Worm (Caenorhabditis elegans) whole organism, mixed stage, embryonic: ENCODE measurements around the gene T05C12.11.

Experiments used
- ceh-83 ChIP-seq: fragments of 200-800 bp; sonication (Bioruptor generic); optimal IDR thresholded peaks from 2 replicates; lab custom pipeline; 2018; ENCODE audit warnings: mild to moderate bottlenecking, missing genetic modification characterization, missing compliant biosample characterization
- lsy-2 ChIP-seq: fragments of 150-350 bp; optimal IDR thresholded peaks from 2 replicates; lab custom pipeline; 2014; ENCODE audit warnings: missing biosample characterization, missing genetic modification characterization
- mep-1 ChIP-seq: fragments of 150-350 bp; optimal IDR thresholded peaks from 2 replicates; lab custom pipeline; 2017; ENCODE audit warnings: missing biosample characterization, missing genetic modification reagents, missing genetic modification characterization, inconsistent platforms
- nhr-12 ChIP-seq: fragments of 150-350 bp; optimal IDR thresholded peaks from 2 replicates; lab custom pipeline; 2014; ENCODE audit warnings: missing biosample characterization, missing genetic modification characterization
- nhr-237 ChIP-seq: fragments of 150-350 bp; optimal IDR thresholded peaks from 2 replicates; lab custom pipeline; 2014; ENCODE audit warnings: missing biosample characterization, missing genetic modification characterization
- nhr-28 ChIP-seq: fragments of 150-350 bp; optimal IDR thresholded peaks from 2 replicates; lab custom pipeline; 2014; ENCODE audit warnings: missing biosample characterization, missing genetic modification characterization
- nhr-76 ChIP-seq: sonication (generic microtip); optimal IDR thresholded peaks from 2 replicates; lab custom pipeline; 2017; ENCODE audit warnings: missing biosample characterization, missing genetic modification characterization
- pha-4 ChIP-seq: fragments of 150-350 bp; optimal IDR thresholded peaks from 2 replicates; lab custom pipeline; 2018; ENCODE audit warnings: missing biosample characterization, missing genetic modification reagents, missing genetic modification characterization
- snpc-4 ChIP-seq: fragments of 150-350 bp; optimal IDR thresholded peaks from 2 replicates; lab custom pipeline; 2014; ENCODE audit warnings: missing biosample characterization, missing genetic modification characterization
- tbx-8 ChIP-seq: fragments of 200-800 bp; sonication (Bioruptor generic); optimal IDR thresholded peaks from 2 replicates; lab custom pipeline; 2018; ENCODE audit warnings: mild to moderate bottlenecking, missing genetic modification characterization, moderate library complexity, missing compliant biosample characterization
- unc-39 ChIP-seq: fragments of 150-350 bp; optimal IDR thresholded peaks from 2 replicates; lab custom pipeline; 2014; ENCODE audit warnings: missing biosample characterization, missing genetic modification characterization
- unc-62 ChIP-seq: fragments of 150-350 bp; optimal IDR thresholded peaks from 2 replicates; lab custom pipeline; 2014; ENCODE audit warnings: missing biosample characterization, missing genetic modification reagents, missing genetic modification characterization

ce11 chrII:8157991-8158390 lies 12.3 kb downstream of the T05C12.11 start, which contains the start of gene pch-2:
- no peak for TF ChIP-seq snpc-4 (tag; lab: Kevin White, UChicago)
- TF ChIP-seq nhr-237 (tag; lab: Kevin White, UChicago), result peak; percentile 9
- TF ChIP-seq nhr-28 (tag; lab: Kevin White, UChicago), result no peak
- TF ChIP-seq ceh-83 (GFP tag; lab: Kevin White, UChicago), result no peak
- TF ChIP-seq nhr-76 (tag; lab: Kevin White, UChicago), result no peak
- no peak for TF ChIP-seq nhr-12 (tag; lab: Kevin White, UChicago)
- no peak for TF ChIP-seq tbx-8 (GFP tag; lab: Kevin White, UChicago)
- TF ChIP-seq pha-4, result no peak
- no peak for TF ChIP-seq unc-39 (tag; lab: Kevin White, UChicago)
- no peak for TF ChIP-seq unc-62 (GFP tag; lab: Kevin White, UChicago)
- peak; percentile 87 for TF ChIP-seq lsy-2 (tag; lab: Kevin White, UChicago)
- TF ChIP-seq mep-1, result peak; percentile 35
